Worm (Caenorhabditis elegans) whole organism, L2 larva: ENCODE results near the gene smvt-1.

ENCODE experiments used
- F13H6.1 ChIP-seq: sonication (generic microtip); optimal IDR thresholded peaks from 2 replicates; lab custom pipeline; 2016; ENCODE audit warnings: missing genetic modification characterization, missing compliant biosample characterization
- R02D3.7 ChIP-seq: fragments of 150-350 bp; optimal IDR thresholded peaks from 2 replicates; lab custom pipeline; 2014; ENCODE audit warnings: missing biosample characterization, missing genetic modification characterization
- Y55F3AM.14 ChIP-seq: fragments of 200-800 bp; sonication (Bioruptor generic); optimal IDR thresholded peaks from 2 replicates; lab custom pipeline; 2018; ENCODE audit warnings: mild to moderate bottlenecking, missing genetic modification characterization, missing compliant biosample characterization
- ZK546.5 ChIP-seq: sonication (generic microtip); optimal IDR thresholded peaks from 2 replicates; lab custom pipeline; 2017; ENCODE audit warnings: missing biosample characterization, missing genetic modification characterization
- alr-1 ChIP-seq: fragments of 150-350 bp; optimal IDR thresholded peaks from 2 replicates; lab custom pipeline; 2014; ENCODE audit warnings: missing biosample characterization, missing genetic modification characterization
- aly-2 ChIP-seq: fragments of 150-350 bp; optimal IDR thresholded peaks from 2 replicates; lab custom pipeline; 2014; ENCODE audit warnings: missing biosample characterization, missing genetic modification characterization
- ama-1 ChIP-seq: fragments of 150-350 bp; optimal IDR thresholded peaks from 2 replicates; lab custom pipeline; 2018; ENCODE audit warnings: inconsistent platforms
- blmp-1 ChIP-seq: sonication (generic microtip); optimal IDR thresholded peaks from 2 replicates; lab custom pipeline; 2017; ENCODE audit warnings: missing genetic modification characterization, mild to moderate bottlenecking, missing compliant biosample characterization, antibody characterized with exemption, moderate library complexity; ENCODE audit not compliant: insufficient read depth
- ceh-16 ChIP-seq: fragments of 150-350 bp; optimal IDR thresholded peaks from 2 replicates; lab custom pipeline; 2014; ENCODE audit warnings: missing biosample characterization, missing genetic modification characterization
- ceh-82 ChIP-seq: fragments of 150-350 bp; optimal IDR thresholded peaks from 2 replicates; lab custom pipeline; 2014; ENCODE audit warnings: missing biosample characterization, missing genetic modification characterization
- crh-2 ChIP-seq: sonication (generic microtip); optimal IDR thresholded peaks from 2 replicates; lab custom pipeline; 2017; ENCODE audit warnings: missing biosample characterization, missing genetic modification characterization
- dmd-4 ChIP-seq: sonication (generic microtip); optimal IDR thresholded peaks from 2 replicates; lab custom pipeline; 2017; ENCODE audit warnings: missing biosample characterization, missing genetic modification characterization
- egl-27 ChIP-seq: sonication (generic microtip); optimal IDR thresholded peaks from 3 replicates; lab custom pipeline; 2017; ENCODE audit warnings: missing biosample characterization, missing genetic modification reagents, missing genetic modification characterization
- elt-1 ChIP-seq: fragments of 150-350 bp; optimal IDR thresholded peaks from 2 replicates; lab custom pipeline; 2014; ENCODE audit warnings: missing biosample characterization, missing genetic modification characterization
- elt-3 ChIP-seq: sonication (generic microtip); optimal IDR thresholded peaks from 2 replicates; lab custom pipeline; 2017; ENCODE audit warnings: missing biosample characterization, missing genetic modification characterization
- fos-1 ChIP-seq: fragments of 150-350 bp; optimal IDR thresholded peaks from 2 replicates; lab custom pipeline; 2014; ENCODE audit warnings: missing biosample characterization, missing genetic modification characterization
- gmeb-1 ChIP-seq: fragments of 150-350 bp; optimal IDR thresholded peaks from 2 replicates; lab custom pipeline; 2014; ENCODE audit warnings: missing biosample characterization, missing genetic modification characterization
- lin-11 ChIP-seq: fragments of 150-350 bp; sonication (generic microtip); optimal IDR thresholded peaks from 2 replicates; lab custom pipeline; 2014; ENCODE audit warnings: missing biosample characterization, missing genetic modification characterization, inconsistent platforms, mixed read lengths
- lin-13 ChIP-seq: fragments of 150-350 bp; optimal IDR thresholded peaks from 2 replicates; lab custom pipeline; 2014; ENCODE audit warnings: missing biosample characterization, missing genetic modification reagents, missing genetic modification characterization
- lin-39 ChIP-seq: fragments of 150-350 bp; optimal IDR thresholded peaks from 2 replicates; lab custom pipeline; 2014; ENCODE audit warnings: missing biosample characterization, missing genetic modification reagents, missing genetic modification characterization
- lsy-2 ChIP-seq, 2 experiments: fragments of 150-350 bp in 1 of 2; sonication (generic microtip) in 1 of 2; optimal IDR thresholded peaks; 2 replicates each; lab custom pipeline; 2014 to 2017; ENCODE audit warnings: missing biosample characterization in 2 of 2, missing genetic modification characterization in 2 of 2
- mab-5 ChIP-seq: fragments of 150-350 bp; optimal IDR thresholded peaks from 2 replicates; lab custom pipeline; 2014; ENCODE audit warnings: missing biosample characterization, missing genetic modification characterization
- mbf-1 ChIP-seq: sonication (generic microtip); optimal IDR thresholded peaks from 2 replicates; lab custom pipeline; 2017; ENCODE audit warnings: missing biosample characterization, missing genetic modification characterization
- nhr-10 ChIP-seq: sonication (generic microtip); optimal IDR thresholded peaks from 2 replicates; lab custom pipeline; 2017; ENCODE audit warnings: missing biosample characterization, missing genetic modification characterization
- nhr-11 ChIP-seq: fragments of 150-350 bp; optimal IDR thresholded peaks from 2 replicates; lab custom pipeline; 2014; ENCODE audit warnings: missing biosample characterization, missing genetic modification characterization
- nhr-12 ChIP-seq: fragments of 150-350 bp; optimal IDR thresholded peaks from 2 replicates; lab custom pipeline; 2014; ENCODE audit warnings: missing biosample characterization, missing genetic modification characterization
- nhr-129 ChIP-seq: fragments of 150-350 bp; optimal IDR thresholded peaks from 2 replicates; lab custom pipeline; 2014; ENCODE audit warnings: missing biosample characterization, missing genetic modification characterization
- nhr-21 ChIP-seq: fragments of 150-350 bp; optimal IDR thresholded peaks from 2 replicates; lab custom pipeline; 2014; ENCODE audit warnings: missing biosample characterization, missing genetic modification characterization
- nhr-23 ChIP-seq: fragments of 150-350 bp; optimal IDR thresholded peaks from 2 replicates; lab custom pipeline; 2014; ENCODE audit warnings: missing biosample characterization, missing genetic modification reagents, missing genetic modification characterization
- nhr-237 ChIP-seq: fragments of 150-350 bp; optimal IDR thresholded peaks from 2 replicates; lab custom pipeline; 2014; ENCODE audit warnings: missing biosample characterization, missing genetic modification characterization
- nhr-25 ChIP-seq: fragments of 150-350 bp; sonication (generic microtip); optimal IDR thresholded peaks from 3 replicates; lab custom pipeline; 2014; ENCODE audit warnings: missing biosample characterization, missing genetic modification characterization
- nhr-6 ChIP-seq: fragments of 150-350 bp; optimal IDR thresholded peaks from 2 replicates; lab custom pipeline; 2014; ENCODE audit warnings: missing biosample characterization, missing genetic modification characterization
- nhr-77 ChIP-seq: fragments of 150-350 bp; optimal IDR thresholded peaks from 2 replicates; lab custom pipeline; 2014; ENCODE audit warnings: missing biosample characterization, missing genetic modification characterization
- peb-1 ChIP-seq: fragments of 150-350 bp; optimal IDR thresholded peaks from 2 replicates; lab custom pipeline; 2014; ENCODE audit warnings: missing biosample characterization, missing genetic modification characterization
- sem-4 ChIP-seq: fragments of 150-350 bp; optimal IDR thresholded peaks from 2 replicates; lab custom pipeline; 2014; ENCODE audit warnings: missing biosample characterization, missing genetic modification reagents, missing genetic modification characterization
- skn-1 ChIP-seq: sonication (generic microtip); optimal IDR thresholded peaks from 2 replicates; lab custom pipeline; 2017; ENCODE audit warnings: missing biosample characterization, missing genetic modification characterization
- sma-3 ChIP-seq: sonication (generic microtip); optimal IDR thresholded peaks from 2 replicates; lab custom pipeline; 2016; ENCODE audit warnings: missing genetic modification reagents, missing genetic modification characterization, missing compliant biosample characterization
- sma-9 ChIP-seq, 2 experiments: fragments of 150-350 bp in 1 of 2; sonication (generic microtip) in 1 of 2; optimal IDR thresholded peaks; 2 replicates each; lab custom pipeline; 2014 to 2016; ENCODE audit warnings: missing genetic modification characterization in 2 of 2, mild to moderate bottlenecking in 1 of 2, missing biosample characterization in 1 of 2, missing compliant biosample characterization in 1 of 2, missing genetic modification reagents in 1 of 2, moderate library complexity in 1 of 2
- snpc-4 ChIP-seq: fragments of 150-350 bp; optimal IDR thresholded peaks from 2 replicates; lab custom pipeline; 2014; ENCODE audit warnings: missing biosample characterization, missing genetic modification characterization
- unc-39 ChIP-seq: fragments of 150-350 bp; optimal IDR thresholded peaks from 2 replicates; lab custom pipeline; 2014; ENCODE audit warnings: missing biosample characterization, missing genetic modification characterization
- unc-55 ChIP-seq: fragments of 150-350 bp; sonication (generic microtip); optimal IDR thresholded peaks from 3 replicates; lab custom pipeline; 2014; ENCODE audit warnings: missing biosample characterization, missing genetic modification reagents, missing genetic modification characterization
- unc-62 ChIP-seq: fragments of 150-350 bp; optimal IDR thresholded peaks from 2 replicates; lab custom pipeline; 2014; ENCODE audit warnings: missing biosample characterization, missing genetic modification reagents, missing genetic modification characterization
- zag-1 ChIP-seq: fragments of 150-350 bp; optimal IDR thresholded peaks from 2 replicates; lab custom pipeline; 2014; ENCODE audit warnings: missing biosample characterization, missing genetic modification characterization
- ztf-1 ChIP-seq: fragments of 200-800 bp; sonication (Bioruptor generic); conservative IDR thresholded peaks from 2 replicates; pipeline ENCODE4 v1.3.6; 2022; ENCODE audit warnings: missing genetic modification characterization, missing compliant biosample characterization
- ztf-11 ChIP-seq: sonication (generic microtip); optimal IDR thresholded peaks from 2 replicates; lab custom pipeline; 2017; ENCODE audit warnings: missing biosample characterization, missing genetic modification characterization
- ztf-4 ChIP-seq: fragments of 150-350 bp; optimal IDR thresholded peaks from 2 replicates; lab custom pipeline; 2014; ENCODE audit warnings: missing biosample characterization, missing genetic modification characterization

Gene smvt-1

ce11 chrX:2532357-2532756 lies 16.4 kb downstream of the smvt-1 start, which contains the start of gene tbc-12:
TSS of gene tbc-12 (minus strand) at chrX:2532457.
- TF ChIP-seq crh-2 (no peak), fos-1 (no peak), lin-39 (tag; lab: Kevin White, UChicago) (no peak)
- TF ChIP-seq, all 48 proteins: peak for 0

- TF ChIP-seq aly-2 (tag; lab: Kevin White, UChicago) (no peak), F13H6.1 (peak; percentile 39), nhr-129 (tag; lab: Kevin White, UChicago) (peak; percentile 20), blmp-1 (peak; percentile 5), ceh-16 (tag; lab: Kevin White, UChicago) (no peak), crh-2 (peak; percentile 54), sma-3 (GFP tag; lab: Kevin White, UChicago) (peak; percentile 27), fos-1 (peak; percentile 48), unc-62 (GFP tag; lab: Kevin White, UChicago) (no peak), gmeb-1 (no peak), ztf-4 (tag; lab: Kevin White, UChicago) (peak; percentile 34), unc-39 (no peak), lsy-2 (tag; optimal IDR thresholded peaks at IDR 0.05; lab: Kevin White, UChicago) (peak in 1 of 2 experiments; percentile 30), nhr-21 (tag; lab: Kevin White, UChicago) (peak; percentile 34), lin-39 (tag; lab: Kevin White, UChicago) (no peak), nhr-10 (tag; lab: Kevin White, UChicago) (no peak), ama-1 (lab: Kevin White, UChicago) (no peak), elt-1 (tag; lab: Kevin White, UChicago) (no peak), R02D3.7 (tag; lab: Kevin White, UChicago) (no peak), nhr-6 (tag; lab: Kevin White, UChicago) (no peak), sma-9 (GFP tag; optimal IDR thresholded peaks at IDR 0.05; lab: Kevin White, UChicago) (peak; percentile 51), sma-9 (tag; optimal IDR thresholded peaks at IDR 0.05; lab: Kevin White, UChicago) (no peak), alr-1 (tag; lab: Kevin White, UChicago) (no peak), Y55F3AM.14 (GFP tag; lab: Kevin White, UChicago) (peak; percentile 45), egl-27 (tag; lab: Kevin White, UChicago) (no peak)
Observed at ce11 chrX:2531276-2531675, 17.5 kb downstream of the smvt-1 start.

- TF ChIP-seq R02D3.7 (tag; lab: Kevin White, UChicago) (no peak), nhr-23 (no peak), nhr-77 (tag; lab: Kevin White, UChicago) (no peak), lsy-2 (tag; optimal IDR thresholded peaks at IDR 0.05; lab: Kevin White, UChicago) (peak in 1 of 2 experiments; percentile 9), mab-5 (no peak), lin-39 (tag; lab: Kevin White, UChicago) (no peak), mbf-1 (tag; lab: Kevin White, UChicago) (no peak), sma-3 (GFP tag; lab: Kevin White, UChicago) (peak; percentile 28), lin-11 (no peak), skn-1 (no peak), unc-39 (no peak), Y55F3AM.14 (GFP tag; lab: Kevin White, UChicago) (no peak), nhr-10 (tag; lab: Kevin White, UChicago) (no peak), sma-9 (GFP tag; optimal IDR thresholded peaks at IDR 0.05; lab: Kevin White, UChicago) (peak; percentile 53), sma-9 (tag; optimal IDR thresholded peaks at IDR 0.05; lab: Kevin White, UChicago) (no peak), elt-1 (tag; lab: Kevin White, UChicago) (no peak), elt-3 (tag; lab: Kevin White, UChicago) (no peak), blmp-1 (no peak), snpc-4 (no peak), sem-4 (tag; lab: Kevin White, UChicago) (no peak), gmeb-1 (no peak), zag-1 (tag; lab: Kevin White, UChicago) (no peak), ceh-16 (tag; lab: Kevin White, UChicago) (no peak), nhr-21 (tag; lab: Kevin White, UChicago) (no peak), ama-1 (lab: Kevin White, UChicago) (no peak), lin-13 (GFP tag; lab: Kevin White, UChicago) (peak; percentile 9), ztf-4 (tag; lab: Kevin White, UChicago) (no peak), aly-2 (tag; lab: Kevin White, UChicago) (no peak), nhr-6 (tag; lab: Kevin White, UChicago) (no peak), nhr-12 (tag; lab: Kevin White, UChicago) (no peak), nhr-237 (tag; lab: Kevin White, UChicago) (no peak), ceh-82 (tag; lab: Kevin White, UChicago) (no peak), alr-1 (tag; lab: Kevin White, UChicago) (no peak), ztf-1 (GFP tag; lab: Robert Waterston, UW) (no peak), F13H6.1 (peak; percentile 55), unc-62 (GFP tag; lab: Kevin White, UChicago) (no peak), egl-27 (tag; lab: Kevin White, UChicago) (no peak), dmd-4 (tag; lab: Kevin White, UChicago) (no peak), crh-2 (no peak), ZK546.5 (no peak), ztf-11 (tag; lab: Kevin White, UChicago) (no peak), unc-55 (peak; percentile 4), nhr-25 (tag; lab: Kevin White, UChicago) (no peak), nhr-11 (tag; lab: Kevin White, UChicago) (no peak), fos-1 (no peak), peb-1 (no peak)
Observed at ce11 chrX:2527877-2528276, 20.9 kb downstream of the smvt-1 start.
